Worm (Caenorhabditis elegans) whole organism, L1 larva: Measurements from ENCODE around the gene ric-8.

Experiments
- C04F5.9 ChIP-seq: sonication (generic microtip); optimal IDR thresholded peaks from 2 replicates; lab custom pipeline; 2016; ENCODE audit warnings: missing genetic modification characterization, missing compliant biosample characterization
- F16B12.6 ChIP-seq: fragments of 150-350 bp; optimal IDR thresholded peaks from 2 replicates; lab custom pipeline; 2014; ENCODE audit warnings: missing biosample characterization, missing genetic modification characterization
- Y116A8C.19 ChIP-seq: sonication (generic microtip); optimal IDR thresholded peaks from 2 replicates; lab custom pipeline; 2016; ENCODE audit warnings: missing compliant biosample characterization, missing genetic modification characterization, borderline replicate concordance
- aha-1 ChIP-seq: fragments of 150-350 bp; optimal IDR thresholded peaks from 2 replicates; lab custom pipeline; 2014; ENCODE audit warnings: missing biosample characterization, missing genetic modification characterization
- ama-1 ChIP-seq: fragments of 150-350 bp; optimal IDR thresholded peaks from 2 replicates; lab custom pipeline; 2014
- blmp-1 ChIP-seq: fragments of 150-350 bp; optimal IDR thresholded peaks from 2 replicates; lab custom pipeline; 2014; ENCODE audit warnings: missing biosample characterization, missing genetic modification characterization
- ceh-88 ChIP-seq: fragments of 200-800 bp; sonication (Bioruptor generic); IDR thresholded peaks from 2 replicates; pipeline ENCODE4 v1.3.6; 2022; ENCODE audit warnings: missing genetic modification characterization, missing compliant biosample characterization
- ces-1 ChIP-seq: fragments of 150-350 bp; optimal IDR thresholded peaks from 2 replicates; lab custom pipeline; 2014; ENCODE audit warnings: missing biosample characterization, missing genetic modification reagents, missing genetic modification characterization
- dpl-1 ChIP-seq, 3 experiments: fragments of 150-350 bp in 2 of 3; sonication (generic microtip) in 1 of 3; optimal IDR thresholded peaks; 2 replicates each; lab custom pipeline; 2014 to 2017; ENCODE audit warnings: missing biosample characterization in 3 of 3, missing genetic modification characterization in 3 of 3, missing genetic modification reagents in 3 of 3
- efl-3 ChIP-seq: fragments of 200-800 bp; sonication (Bioruptor generic); optimal IDR thresholded peaks from 2 replicates; lab custom pipeline; 2018; ENCODE audit warnings: mild to moderate bottlenecking, missing genetic modification characterization, missing compliant biosample characterization
- egl-13 ChIP-seq: sonication (generic microtip); optimal IDR thresholded peaks from 2 replicates; lab custom pipeline; 2016; ENCODE audit warnings: missing genotype, missing genetic modification reagents, missing genetic modification characterization, missing compliant biosample characterization
- elt-2 ChIP-seq: sonication (generic microtip); optimal IDR thresholded peaks from 2 replicates; lab custom pipeline; 2016; ENCODE audit warnings: missing genetic modification characterization, mild to moderate bottlenecking, inconsistent platforms, missing compliant biosample characterization, missing genetic modification reagents
- elt-3 ChIP-seq, 6 experiments: fragments of 150-350 bp in 1 of 6; sonication (generic microtip); optimal IDR thresholded peaks; 2 replicates each; lab custom pipeline; 2017 to 2018; ENCODE audit warnings: missing biosample characterization in 6 of 6, missing genetic modification characterization in 6 of 6, inconsistent platforms in 1 of 6
- fkh-10 ChIP-seq: sonication (generic microtip); optimal IDR thresholded peaks from 2 replicates; lab custom pipeline; 2017; ENCODE audit warnings: missing biosample characterization, missing genetic modification reagents, missing genetic modification characterization
- fkh-8 ChIP-seq: sonication (generic microtip); optimal IDR thresholded peaks from 2 replicates; lab custom pipeline; 2016; ENCODE audit warnings: mild to moderate bottlenecking, missing genetic modification characterization, missing compliant biosample characterization
- fos-1 ChIP-seq: fragments of 150-350 bp; optimal IDR thresholded peaks from 2 replicates; lab custom pipeline; 2014; ENCODE audit warnings: missing biosample characterization, missing genetic modification characterization
- grh-1 ChIP-seq: fragments of 200-800 bp; sonication (Bioruptor generic); IDR thresholded peaks from 2 replicates; pipeline ENCODE4 v1.3.6; 2022; ENCODE audit warnings: missing genetic modification reagents, missing genetic modification characterization, missing compliant biosample characterization
- hlh-4 ChIP-seq: sonication (generic microtip); optimal IDR thresholded peaks from 2 replicates; lab custom pipeline; 2016; ENCODE audit warnings: mild to moderate bottlenecking, missing genetic modification characterization, missing compliant biosample characterization
- hpl-2 ChIP-seq: fragments of 150-350 bp; optimal IDR thresholded peaks from 2 replicates; lab custom pipeline; 2014; ENCODE audit warnings: missing biosample characterization, missing genetic modification reagents, missing genetic modification characterization
- irx-1 ChIP-seq: sonication (generic microtip); optimal IDR thresholded peaks from 2 replicates; lab custom pipeline; 2016; ENCODE audit warnings: missing genetic modification characterization, missing compliant biosample characterization
- lin-13 ChIP-seq: fragments of 150-350 bp; optimal IDR thresholded peaks from 2 replicates; lab custom pipeline; 2014; ENCODE audit warnings: missing biosample characterization, missing genetic modification reagents, missing genetic modification characterization
- lin-15B ChIP-seq: fragments of 150-350 bp; sonication (generic microtip); optimal IDR thresholded peaks from 3 replicates; lab custom pipeline; 2014; ENCODE audit warnings: missing biosample characterization, missing genetic modification characterization
- lin-35 ChIP-seq, 2 experiments: fragments of 150-350 bp; optimal IDR thresholded peaks; 2 replicates each; lab custom pipeline; 2014; ENCODE audit warnings: missing biosample characterization in 2 of 2, missing genetic modification characterization in 2 of 2, missing genetic modification reagents in 2 of 2
- lin-39 ChIP-seq: fragments of 150-350 bp; optimal IDR thresholded peaks from 2 replicates; lab custom pipeline; 2014; ENCODE audit warnings: missing biosample characterization, missing genetic modification reagents, missing genetic modification characterization
- lir-3 ChIP-seq: sonication (generic microtip); optimal IDR thresholded peaks from 2 replicates; lab custom pipeline; 2016; ENCODE audit warnings: mild to moderate bottlenecking, missing genetic modification characterization, moderate library complexity, missing compliant biosample characterization; ENCODE audit not compliant: poor library complexity
- lsy-2 ChIP-seq, 2 experiments: fragments of 150-350 bp; optimal IDR thresholded peaks; 2 replicates each; lab custom pipeline; 2014; ENCODE audit warnings: missing biosample characterization in 2 of 2, missing genetic modification characterization in 2 of 2
- mab-9 ChIP-seq: fragments of 200-800 bp; sonication (Bioruptor generic); IDR thresholded peaks from 2 replicates; pipeline ENCODE4 v1.3.6; 2022; ENCODE audit warnings: missing genetic modification reagents, missing genetic modification characterization, missing compliant biosample characterization
- mdl-1 ChIP-seq, 2 experiments: fragments of 150-350 bp; optimal IDR thresholded peaks; 2 replicates each; lab custom pipeline; 2014 to 2017; ENCODE audit warnings: missing biosample characterization in 2 of 2, missing genetic modification characterization in 2 of 2, inconsistent platforms in 1 of 2
- mef-2 ChIP-seq: fragments of 150-350 bp; optimal IDR thresholded peaks from 2 replicates; lab custom pipeline; 2014; ENCODE audit warnings: missing biosample characterization, missing genetic modification characterization
- nhr-11 ChIP-seq: fragments of 150-350 bp; optimal IDR thresholded peaks from 2 replicates; lab custom pipeline; 2014; ENCODE audit warnings: missing biosample characterization, missing genetic modification characterization
- nhr-19 ChIP-seq: fragments of 200-800 bp; sonication (Bioruptor generic); conservative IDR thresholded peaks from 2 replicates; pipeline ENCODE4 v1.3.6; 2022; ENCODE audit warnings: missing genetic modification characterization, missing compliant biosample characterization
- nhr-20 ChIP-seq: sonication (generic microtip); optimal IDR thresholded peaks from 2 replicates; lab custom pipeline; 2016; ENCODE audit warnings: mild to moderate bottlenecking, missing genetic modification characterization, missing compliant biosample characterization
- nhr-28 ChIP-seq: fragments of 150-350 bp; optimal IDR thresholded peaks from 2 replicates; lab custom pipeline; 2014; ENCODE audit warnings: missing biosample characterization, missing genetic modification characterization
- nhr-47 ChIP-seq: sonication (generic microtip); optimal IDR thresholded peaks from 2 replicates; lab custom pipeline; 2016; ENCODE audit warnings: mild to moderate bottlenecking, missing genetic modification characterization, moderate library complexity, missing compliant biosample characterization
- nhr-71 ChIP-seq: sonication (generic microtip); optimal IDR thresholded peaks from 2 replicates; lab custom pipeline; 2016; ENCODE audit warnings: mild to moderate bottlenecking, missing genetic modification characterization, moderate library complexity, missing compliant biosample characterization
- nhr-85 ChIP-seq: sonication (generic microtip); peaks from one replicate; lab custom pipeline; 2016; ENCODE audit warnings: missing genetic modification characterization, inconsistent platforms, missing compliant biosample characterization
- nhr-90 ChIP-seq: sonication (generic microtip); optimal IDR thresholded peaks from 2 replicates; lab custom pipeline; 2016; ENCODE audit warnings: mild to moderate bottlenecking, missing genetic modification characterization, missing compliant biosample characterization; ENCODE audit not compliant: poor library complexity
- pax-3 ChIP-seq: fragments of 200-800 bp; sonication (Bioruptor generic); optimal IDR thresholded peaks from 2 replicates; lab custom pipeline; 2018; ENCODE audit warnings: mild to moderate bottlenecking, missing genetic modification characterization, moderate library complexity, missing compliant biosample characterization
- pqm-1 ChIP-seq: sonication (generic microtip); optimal IDR thresholded peaks from 3 replicates; lab custom pipeline; 2017; ENCODE audit warnings: missing biosample characterization, missing genetic modification characterization
- rnt-1 ChIP-seq: sonication (generic microtip); optimal IDR thresholded peaks from 2 replicates; lab custom pipeline; 2016; ENCODE audit warnings: mild to moderate bottlenecking, missing genetic modification characterization, moderate library complexity, missing compliant biosample characterization
- skn-1 ChIP-seq: fragments of 150-350 bp; optimal IDR thresholded peaks from 2 replicates; lab custom pipeline; 2014; ENCODE audit warnings: missing biosample characterization, missing genetic modification characterization
- snu-23 ChIP-seq: sonication (generic microtip); optimal IDR thresholded peaks from 2 replicates; lab custom pipeline; 2016; ENCODE audit warnings: missing genetic modification characterization, missing compliant biosample characterization
- sox-4 ChIP-seq: sonication (generic microtip); optimal IDR thresholded peaks from 2 replicates; lab custom pipeline; 2016; ENCODE audit warnings: missing genetic modification characterization, missing compliant biosample characterization
- sptf-1 ChIP-seq: fragments of 150-350 bp; optimal IDR thresholded peaks from 2 replicates; lab custom pipeline; 2014; ENCODE audit warnings: missing biosample characterization, missing genetic modification characterization
- sup-37 ChIP-seq: fragments of 200-800 bp; sonication (Bioruptor generic); optimal IDR thresholded peaks from 2 replicates; lab custom pipeline; 2018; ENCODE audit warnings: mild to moderate bottlenecking, missing genetic modification characterization, missing compliant biosample characterization
- tlp-1 ChIP-seq: fragments of 150-350 bp; optimal IDR thresholded peaks from 2 replicates; lab custom pipeline; 2014; ENCODE audit warnings: missing biosample characterization, missing genetic modification characterization
- unc-130 ChIP-seq: fragments of 150-350 bp; optimal IDR thresholded peaks from 2 replicates; lab custom pipeline; 2017; ENCODE audit warnings: missing biosample characterization, missing genetic modification characterization, inconsistent platforms
- unc-30 ChIP-seq: sonication (generic microtip); optimal IDR thresholded peaks from 2 replicates; lab custom pipeline; 2017; ENCODE audit warnings: missing biosample characterization, missing genetic modification characterization
- unc-62 ChIP-seq: fragments of 150-350 bp; optimal IDR thresholded peaks from 2 replicates; lab custom pipeline; 2014; ENCODE audit warnings: missing biosample characterization, missing genetic modification reagents, missing genetic modification characterization
- unc-86 ChIP-seq: sonication (generic microtip); optimal IDR thresholded peaks from 2 replicates; lab custom pipeline; 2016; ENCODE audit warnings: missing genetic modification characterization, missing compliant biosample characterization
- unc-98 ChIP-seq: fragments of 200-800 bp; sonication (Bioruptor generic); IDR thresholded peaks from 2 replicates; pipeline ENCODE4 v1.3.6; 2022; ENCODE audit warnings: missing genetic modification characterization, missing compliant biosample characterization
- zag-1 ChIP-seq: fragments of 150-350 bp; optimal IDR thresholded peaks from 2 replicates; lab custom pipeline; 2014; ENCODE audit warnings: missing biosample characterization, missing genetic modification characterization
- ztf-11 ChIP-seq, 2 experiments: sonication (generic microtip); optimal IDR thresholded peaks; 2 replicates each; lab custom pipeline; 2016 to 2017; ENCODE audit warnings: missing genetic modification characterization in 2 of 2, missing biosample characterization in 1 of 2, missing compliant biosample characterization in 1 of 2
- ztf-4 ChIP-seq: fragments of 150-350 bp; optimal IDR thresholded peaks from 2 replicates; lab custom pipeline; 2014; ENCODE audit warnings: missing biosample characterization, missing genetic modification characterization

ric-8 gene

ce11 chrIV:2676281-2676680 lies 33.5 kb downstream of the ric-8 start, which contains the start of gene Y94H6A.3 (continued):
- TF ChIP-seq lir-3 (tag; lab: Kevin White, UChicago) = no peak
- peak; percentile 85 for TF ChIP-seq sox-4 (tag; lab: Kevin White, UChicago)
- no peak for TF ChIP-seq unc-30 (tag; lab: Kevin White, UChicago)
- peak; percentile 79 for TF ChIP-seq pax-3 (tag; lab: Kevin White, UChicago)
- peak; percentile 65 for TF ChIP-seq ztf-4 (tag; lab: Kevin White, UChicago)
- peak; percentile 91 for TF ChIP-seq irx-1
- peak; percentile 38 for TF ChIP-seq aha-1
- peak; percentile 96 for TF ChIP-seq rnt-1 (tag; lab: Kevin White, UChicago)
- TF ChIP-seq fkh-10 (GFP tag; lab: Kevin White, UChicago) = peak; percentile 63
- peak; percentile 68 for TF ChIP-seq elt-2 (tag; lab: Kevin White, UChicago)
- TF ChIP-seq unc-98 (GFP tag; lab: Robert Waterston, UW) = peak; percentile 45; the same call in 1 of the 2 replicates
- TF ChIP-seq sptf-1 = no peak
- peak; percentile 20 for TF ChIP-seq hpl-2 (GFP tag; lab: Kevin White, UChicago)
- TF ChIP-seq lin-13 (GFP tag; lab: Kevin White, UChicago) = peak; percentile 95
- no peak for TF ChIP-seq mef-2 (tag; lab: Kevin White, UChicago)
- TF ChIP-seq nhr-11 (tag; lab: Kevin White, UChicago) = peak; percentile 80
- peak; percentile 92 for TF ChIP-seq nhr-85
- peak; percentile 82 for TF ChIP-seq C04F5.9 (tag; lab: Kevin White, UChicago)
- TF ChIP-seq unc-62 = no peak
- TF ChIP-seq lin-35 (GFP tag; optimal IDR thresholded peaks at IDR 0.05; lab: Kevin White, UChicago) = peak; percentile 99
- peak in 1 of 2 experiments; percentile 70 for TF ChIP-seq mdl-1 (tag; optimal IDR thresholded peaks at IDR 0.05; lab: Kevin White, UChicago)
- TF ChIP-seq pqm-1 (tag; lab: Kevin White, UChicago) = no peak
- TF ChIP-seq nhr-90 (tag; lab: Kevin White, UChicago) = peak; percentile 93
- TF ChIP-seq efl-3 (GFP tag; lab: Kevin White, UChicago) = peak; percentile 22
- TF ChIP-seq skn-1 (tag; lab: Kevin White, UChicago) = peak; percentile 92
- TF ChIP-seq ceh-88 (GFP tag; lab: Robert Waterston, UW) = peak; percentile 66
- no peak for TF ChIP-seq Y116A8C.19 (tag; lab: Kevin White, UChicago)
- peak; percentile 96 for TF ChIP-seq lsy-2 (tag; optimal IDR thresholded peaks at IDR 0.05; lab: Kevin White, UChicago)
- peak; percentile 95 for TF ChIP-seq lin-39 (tag; lab: Kevin White, UChicago)
- TF ChIP-seq nhr-47 (tag; lab: Kevin White, UChicago) = peak; percentile 97
- TF ChIP-seq elt-3 (tag; optimal IDR thresholded peaks at IDR 0.05; lab: Kevin White, UChicago) = peak in 2 of 6 experiments; percentile 78 to 88
- peak; percentile 96 for TF ChIP-seq nhr-71 (tag; lab: Kevin White, UChicago)
- TF ChIP-seq grh-1 (GFP tag; lab: Robert Waterston, UW) = peak; percentile 92
- peak; percentile 90 for TF ChIP-seq mab-9 (GFP tag; lab: Robert Waterston, UW)
- no peak for TF ChIP-seq ces-1 (GFP tag; lab: Kevin White, UChicago)
- TF ChIP-seq egl-13 (tag; lab: Kevin White, UChicago) = peak; percentile 78
- TF ChIP-seq fkh-8 (tag; lab: Kevin White, UChicago) = peak; percentile 87
- TF ChIP-seq fos-1 = peak; percentile 85
- TF ChIP-seq ztf-11 (tag; optimal IDR thresholded peaks at IDR 0.05; lab: Kevin White, UChicago) = peak in 1 of 2 experiments; percentile 77
- TF ChIP-seq lin-15B = peak; percentile 95
- no peak for TF ChIP-seq zag-1 (tag; lab: Kevin White, UChicago)
- peak; percentile 94 for TF ChIP-seq nhr-19 (GFP tag; lab: Robert Waterston, UW)
- TF ChIP-seq nhr-28 (tag; lab: Kevin White, UChicago) = no peak
- TF ChIP-seq blmp-1 (tag; lab: Kevin White, UChicago) = peak; percentile 59
- no peak for TF ChIP-seq hlh-4 (tag; lab: Kevin White, UChicago)
- TF ChIP-seq F16B12.6 = peak; percentile 69
- peak; percentile 91 for TF ChIP-seq nhr-20 (tag; lab: Kevin White, UChicago)
- peak; percentile 83 for TF ChIP-seq unc-130 (tag; lab: Kevin White, UChicago)
- peak; percentile 78 for TF ChIP-seq sup-37
- TF ChIP-seq ama-1 (lab: Kevin White, UChicago) = peak; percentile 51
- peak; percentile 99 for TF ChIP-seq dpl-1 (GFP tag; optimal IDR thresholded peaks at IDR 0.05; lab: Kevin White, UChicago)
- peak; percentile 96 for TF ChIP-seq snu-23 (GFP tag; lab: Kevin White, UChicago)
- TF ChIP-seq tlp-1 = no peak
- TF ChIP-seq unc-86 (tag; lab: Kevin White, UChicago) = peak; percentile 93
